Worm (Caenorhabditis elegans) whole organism, L2 larva: Measurements from ENCODE around the gene cya-2.

Experiments used
- ama-1 ChIP-seq: fragments of 150-350 bp; optimal IDR thresholded peaks from 2 replicates; lab custom pipeline; 2018; ENCODE audit warnings: inconsistent platforms
- ceh-16 ChIP-seq: fragments of 150-350 bp; optimal IDR thresholded peaks from 2 replicates; lab custom pipeline; 2014; ENCODE audit warnings: missing biosample characterization, missing genetic modification characterization
- ceh-82 ChIP-seq: fragments of 150-350 bp; optimal IDR thresholded peaks from 2 replicates; lab custom pipeline; 2014; ENCODE audit warnings: missing biosample characterization, missing genetic modification characterization
- elt-1 ChIP-seq: fragments of 150-350 bp; optimal IDR thresholded peaks from 2 replicates; lab custom pipeline; 2014; ENCODE audit warnings: missing biosample characterization, missing genetic modification characterization
- fos-1 ChIP-seq: fragments of 150-350 bp; optimal IDR thresholded peaks from 2 replicates; lab custom pipeline; 2014; ENCODE audit warnings: missing biosample characterization, missing genetic modification characterization
- lsy-2 ChIP-seq, 2 experiments: fragments of 150-350 bp in 1 of 2; sonication (generic microtip) in 1 of 2; optimal IDR thresholded peaks; 2 replicates each; lab custom pipeline; 2014 to 2017; ENCODE audit warnings: missing biosample characterization in 2 of 2, missing genetic modification characterization in 2 of 2
- mdl-1 ChIP-seq, 2 experiments: fragments of 150-350 bp in 1 of 2; sonication (generic microtip) in 1 of 2; optimal IDR thresholded peaks; 2 replicates each; lab custom pipeline; 2017; ENCODE audit warnings: missing biosample characterization in 2 of 2, missing genetic modification characterization in 2 of 2
- nhr-12 ChIP-seq: fragments of 150-350 bp; optimal IDR thresholded peaks from 2 replicates; lab custom pipeline; 2014; ENCODE audit warnings: missing biosample characterization, missing genetic modification characterization
- nhr-25 ChIP-seq: fragments of 150-350 bp; sonication (generic microtip); optimal IDR thresholded peaks from 3 replicates; lab custom pipeline; 2014; ENCODE audit warnings: missing biosample characterization, missing genetic modification characterization
- snpc-4 ChIP-seq: fragments of 150-350 bp; optimal IDR thresholded peaks from 2 replicates; lab custom pipeline; 2014; ENCODE audit warnings: missing biosample characterization, missing genetic modification characterization
- unc-39 ChIP-seq: fragments of 150-350 bp; optimal IDR thresholded peaks from 2 replicates; lab custom pipeline; 2014; ENCODE audit warnings: missing biosample characterization, missing genetic modification characterization
- zag-1 ChIP-seq: fragments of 150-350 bp; optimal IDR thresholded peaks from 2 replicates; lab custom pipeline; 2014; ENCODE audit warnings: missing biosample characterization, missing genetic modification characterization

- TF ChIP-seq nhr-12 (tag; lab: Kevin White, UChicago): no peak
- no peak for TF ChIP-seq fos-1 (tag; lab: Kevin White, UChicago)
- no peak for TF ChIP-seq ceh-82 (tag; lab: Kevin White, UChicago)
- TF ChIP-seq zag-1 (tag; lab: Kevin White, UChicago): no peak
- TF ChIP-seq elt-1 (tag; lab: Kevin White, UChicago): no peak
- TF ChIP-seq mdl-1 (tag; optimal IDR thresholded peaks at IDR 0.05; lab: Kevin White, UChicago): no peak
- TF ChIP-seq lsy-2 (tag; optimal IDR thresholded peaks at IDR 0.05; lab: Kevin White, UChicago): peak; percentile 91 to 97
- no peak for TF ChIP-seq ceh-16
- TF ChIP-seq unc-39 (tag; lab: Kevin White, UChicago): no peak
- no peak for TF ChIP-seq nhr-25 (tag; lab: Kevin White, UChicago)
- no peak for TF ChIP-seq snpc-4 (tag; lab: Kevin White, UChicago)
- no peak for TF ChIP-seq ama-1 (lab: Kevin White, UChicago)
Measured at ce11 chrII:2058985-2059384, 35.6 kb upstream of the cya-2 start, which contains the start of gene F07E5.5.
